Worm (Caenorhabditis elegans) whole organism, late embryonic: ENCODE data around the gene nemp-1.

Experiments
- ama-1 ChIP-seq: fragments of 150-350 bp; optimal IDR thresholded peaks from 2 replicates; lab custom pipeline; 2014
- ceh-19 ChIP-seq: fragments of 200-800 bp; sonication (Bioruptor generic); optimal IDR thresholded peaks from 2 replicates; lab custom pipeline; 2018; ENCODE audit warnings: mild to moderate bottlenecking, missing genetic modification characterization, missing compliant biosample characterization
- ceh-24 ChIP-seq: sonication (generic microtip); optimal IDR thresholded peaks from 2 replicates; lab custom pipeline; 2016; ENCODE audit warnings: mild to moderate bottlenecking, missing genetic modification characterization, missing compliant biosample characterization
- ceh-30 ChIP-seq: fragments of 150-350 bp; optimal IDR thresholded peaks from 2 replicates; lab custom pipeline; 2014; ENCODE audit warnings: missing biosample characterization, missing genetic modification characterization
- ceh-34 ChIP-seq: sonication (generic microtip); optimal IDR thresholded peaks from 2 replicates; lab custom pipeline; 2016; ENCODE audit warnings: mild to moderate bottlenecking, missing genetic modification characterization, missing compliant biosample characterization
- ceh-6 ChIP-seq: fragments of 200-800 bp; sonication (Bioruptor generic); optimal IDR thresholded peaks from 2 replicates; lab custom pipeline; 2018; ENCODE audit warnings: mild to moderate bottlenecking, missing genetic modification characterization, missing compliant biosample characterization
- ceh-9 ChIP-seq: sonication (generic microtip); optimal IDR thresholded peaks from 2 replicates; lab custom pipeline; 2016; ENCODE audit warnings: mild to moderate bottlenecking, missing genetic modification characterization, inconsistent platforms, missing compliant biosample characterization
- che-1 ChIP-seq: sonication (generic microtip); optimal IDR thresholded peaks from 2 replicates; lab custom pipeline; 2016; ENCODE audit warnings: mild to moderate bottlenecking, missing genetic modification characterization, missing compliant biosample characterization
- elt-2 ChIP-seq: sonication (generic microtip); optimal IDR thresholded peaks from 2 replicates; lab custom pipeline; 2016; ENCODE audit warnings: missing genetic modification reagents, missing genetic modification characterization, missing compliant biosample characterization
- eyg-1 ChIP-seq: sonication (generic microtip); optimal IDR thresholded peaks from 2 replicates; lab custom pipeline; 2016; ENCODE audit warnings: missing genotype, missing genetic modification characterization, missing compliant biosample characterization
- fax-1 ChIP-seq: sonication (generic microtip); optimal IDR thresholded peaks from 2 replicates; lab custom pipeline; 2016; ENCODE audit warnings: missing genotype, missing genetic modification characterization, missing compliant biosample characterization
- fkh-10 ChIP-seq: fragments of 150-350 bp; optimal IDR thresholded peaks from 2 replicates; lab custom pipeline; 2014; ENCODE audit warnings: missing biosample characterization, missing genetic modification reagents, missing genetic modification characterization
- fkh-6 ChIP-seq: sonication (generic microtip); optimal IDR thresholded peaks from 2 replicates; lab custom pipeline; 2016; ENCODE audit warnings: missing genetic modification characterization, missing compliant biosample characterization
- gmeb-2 ChIP-seq: sonication (generic microtip); optimal IDR thresholded peaks from 2 replicates; lab custom pipeline; 2016; ENCODE audit warnings: missing genetic modification characterization, inconsistent platforms, missing compliant biosample characterization
- hlh-13 ChIP-seq: fragments of 200-800 bp; sonication (Bioruptor generic); optimal IDR thresholded peaks from 2 replicates; lab custom pipeline; 2018; ENCODE audit warnings: mild to moderate bottlenecking, missing genetic modification characterization, missing compliant biosample characterization
- hlh-15 ChIP-seq: sonication (generic microtip); optimal IDR thresholded peaks from 2 replicates; lab custom pipeline; 2016; ENCODE audit warnings: missing genetic modification characterization, missing compliant biosample characterization
- hlh-30 ChIP-seq: sonication (generic microtip); optimal IDR thresholded peaks from 2 replicates; lab custom pipeline; 2017; ENCODE audit warnings: antibody characterized with exemption, missing genetic modification characterization, missing compliant biosample characterization; ENCODE audit not compliant: insufficient read depth
- hlh-6 ChIP-seq: sonication (generic microtip); optimal IDR thresholded peaks from 2 replicates; lab custom pipeline; 2016; ENCODE audit warnings: missing genotype, missing genetic modification characterization, missing compliant biosample characterization
- hlh-8 ChIP-seq: sonication (generic microtip); optimal IDR thresholded peaks from 2 replicates; lab custom pipeline; 2016; ENCODE audit warnings: missing genotype, missing genetic modification characterization, missing compliant biosample characterization
- lin-11 ChIP-seq: fragments of 200-800 bp; sonication (Bioruptor generic); optimal IDR thresholded peaks from 2 replicates; lab custom pipeline; 2018; ENCODE audit warnings: mild to moderate bottlenecking, missing genetic modification characterization, missing compliant biosample characterization
- mec-3 ChIP-seq: sonication (generic microtip); optimal IDR thresholded peaks from 2 replicates; lab custom pipeline; 2016; ENCODE audit warnings: borderline replicate concordance, missing genetic modification characterization, missing compliant biosample characterization
- nfya-1 ChIP-seq: sonication (generic microtip); optimal IDR thresholded peaks from 2 replicates; lab custom pipeline; 2017; ENCODE audit warnings: missing genetic modification characterization, mild to moderate bottlenecking, missing compliant biosample characterization, antibody characterized with exemption, moderate library complexity
- nhr-11 ChIP-seq: fragments of 150-350 bp; optimal IDR thresholded peaks from 2 replicates; lab custom pipeline; 2014; ENCODE audit warnings: missing biosample characterization, missing genetic modification characterization
- nhr-232 ChIP-seq: sonication (generic microtip); optimal IDR thresholded peaks from 2 replicates; lab custom pipeline; 2016; ENCODE audit warnings: missing genetic modification characterization, missing compliant biosample characterization
- npax-4 ChIP-seq: sonication (generic microtip); optimal IDR thresholded peaks from 2 replicates; lab custom pipeline; 2016; ENCODE audit warnings: missing genetic modification characterization, missing compliant biosample characterization
- odd-2 ChIP-seq: sonication (generic microtip); optimal IDR thresholded peaks from 2 replicates; lab custom pipeline; 2017; ENCODE audit warnings: antibody characterized with exemption, mild to moderate bottlenecking, missing genetic modification characterization, missing compliant biosample characterization
- pat-9 ChIP-seq: fragments of 200-800 bp; sonication (Bioruptor generic); optimal IDR thresholded peaks from 2 replicates; lab custom pipeline; 2018; ENCODE audit warnings: mild to moderate bottlenecking, missing genetic modification characterization, moderate library complexity, missing compliant biosample characterization
- pha-2 ChIP-seq: sonication (generic microtip); optimal IDR thresholded peaks from 2 replicates; lab custom pipeline; 2017; ENCODE audit warnings: mild to moderate bottlenecking, missing genetic modification characterization, missing compliant biosample characterization
- sdc-2 ChIP-seq: sonication (generic microtip); optimal IDR thresholded peaks from 2 replicates; lab custom pipeline; 2016; ENCODE audit warnings: missing genotype, missing genetic modification characterization, missing compliant biosample characterization
- sox-2 ChIP-seq: fragments of 200-800 bp; sonication (Bioruptor generic); IDR thresholded peaks from 2 replicates; pipeline ENCODE4 v1.3.6; 2022; ENCODE audit warnings: missing genetic modification reagents, missing genetic modification characterization, missing compliant biosample characterization
- syd-9 ChIP-seq: sonication (generic microtip); optimal IDR thresholded peaks from 2 replicates; lab custom pipeline; 2016; ENCODE audit warnings: mild to moderate bottlenecking, missing genetic modification characterization, moderate library complexity, missing compliant biosample characterization
- tbx-2 ChIP-seq: sonication (generic microtip); optimal IDR thresholded peaks from 2 replicates; lab custom pipeline; 2016; ENCODE audit warnings: missing genetic modification characterization, missing compliant biosample characterization
- ttx-3 ChIP-seq: sonication (generic microtip); optimal IDR thresholded peaks from 2 replicates; lab custom pipeline; 2016; ENCODE audit warnings: missing genetic modification reagents, missing genetic modification characterization, missing compliant biosample characterization
- unc-3 ChIP-seq, 2 experiments: fragments of 200-800 bp in 1 of 2; sonication (Bioruptor generic) in 1 of 2; sonication (generic microtip) in 1 of 2; conservative IDR thresholded peaks in 1 of 2; optimal IDR thresholded peaks in 1 of 2; 2 replicates each; pipeline versions ENCODE4 v1.3.6 to Lab custom; 2016 to 2022; ENCODE audit warnings: missing compliant biosample characterization in 2 of 2, missing genetic modification characterization in 2 of 2, missing genetic modification reagents in 1 of 2
- unc-42 ChIP-seq: sonication (generic microtip); optimal IDR thresholded peaks from 2 replicates; lab custom pipeline; 2016; ENCODE audit warnings: missing genotype, missing genetic modification characterization, missing compliant biosample characterization
- unc-55 ChIP-seq: sonication (generic microtip); optimal IDR thresholded peaks from 2 replicates; lab custom pipeline; 2017; ENCODE audit warnings: missing biosample characterization, missing genetic modification reagents, missing genetic modification characterization

nemp-1 gene

DNA sequence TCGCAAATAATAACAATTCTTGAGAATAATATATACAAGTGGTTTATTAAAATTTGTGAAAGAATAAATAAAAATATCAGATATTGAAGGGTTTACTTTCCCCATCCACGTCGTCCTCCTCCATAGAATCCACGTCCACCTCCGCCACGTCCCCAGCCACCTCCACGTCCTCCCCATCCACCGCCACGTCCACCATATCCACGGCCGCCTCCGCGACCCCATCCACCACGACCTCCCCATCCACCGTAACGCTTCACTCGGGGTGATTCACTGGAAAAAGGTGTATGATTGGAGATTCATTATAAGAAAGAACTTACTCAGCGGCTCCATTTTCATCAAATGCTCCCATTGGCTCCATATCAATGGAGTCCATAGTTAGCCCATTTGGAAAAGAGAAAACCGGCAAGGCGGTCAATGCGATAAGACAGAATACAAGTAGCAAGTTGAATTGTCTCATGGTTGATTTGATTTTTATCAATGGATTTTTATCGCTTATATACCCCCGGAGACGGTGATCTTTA, 14.0 kb downstream of the nemp-1 start, which contains the start of gene nlp-32:
Gene nlp-32 (minus strand): TSS at position 471 of the 521 bp plus-strand sequence.
- TF ChIP-seq gmeb-2 (tag; lab: Kevin White, UChicago) (no peak), ceh-24 (tag; lab: Kevin White, UChicago) (no peak), ceh-19 (GFP tag; lab: Kevin White, UChicago) (no peak), elt-2 (tag; lab: Kevin White, UChicago) (no peak), ceh-6 (GFP tag; lab: Kevin White, UChicago) (no peak), ceh-30 (tag; lab: Kevin White, UChicago) (no peak), hlh-15 (tag; lab: Kevin White, UChicago) (no peak), lin-11 (tag; lab: Kevin White, UChicago) (no peak), hlh-30 (tag; lab: Kevin White, UChicago) (no peak), nfya-1 (no peak), ceh-9 (tag; lab: Kevin White, UChicago) (no peak), unc-55 (GFP tag; lab: Kevin White, UChicago) (no peak), sdc-2 (tag; lab: Kevin White, UChicago) (no peak), odd-2 (no peak), eyg-1 (tag; lab: Kevin White, UChicago) (no peak), pat-9 (tag; lab: Kevin White, UChicago) (no peak), mec-3 (tag; lab: Kevin White, UChicago) (no peak), nhr-232 (tag; lab: Kevin White, UChicago) (no peak), nhr-11 (tag; lab: Kevin White, UChicago) (no peak)
- TF ChIP-seq, all 69 proteins: peak for 0

DNA sequence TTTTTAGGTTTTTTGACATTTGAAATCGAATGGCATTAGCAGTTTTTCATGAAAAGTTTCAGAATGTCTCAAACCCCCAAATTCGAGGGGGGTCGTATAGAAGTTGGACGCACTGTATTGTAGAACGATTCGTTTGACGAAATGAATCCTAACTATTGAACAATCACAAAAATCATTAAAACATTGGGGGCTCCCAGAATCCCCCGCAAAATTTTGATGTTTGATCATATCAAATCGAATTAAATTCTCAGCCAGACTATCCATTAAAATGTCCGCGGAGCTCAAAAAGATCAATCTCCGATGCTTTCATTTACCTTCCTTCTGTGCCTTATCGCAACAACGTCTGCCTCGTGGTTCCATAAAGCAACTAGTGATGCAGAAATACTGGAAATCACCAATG, 16.3 kb downstream of the nemp-1 start, which contains the start of gene F30H5.5:
Gene F30H5.5 (plus strand): TSS at position 301 of the 400 bp plus-strand sequence.
- TF ChIP-seq sox-2 (GFP tag; lab: Robert Waterston, UW) = no peak
- no peak for TF ChIP-seq hlh-30 (tag; lab: Kevin White, UChicago)
- TF ChIP-seq unc-42 = no peak
- no peak for TF ChIP-seq unc-3 (GFP tag; conservative IDR thresholded peaks at IDR 0.05; lab: Robert Waterston, UW)
- TF ChIP-seq unc-3 (tag; optimal IDR thresholded peaks at IDR 0.05; lab: Kevin White, UChicago) = no peak
- TF ChIP-seq tbx-2 (tag; lab: Kevin White, UChicago) = no peak
- TF ChIP-seq ceh-34 (tag; lab: Kevin White, UChicago) = no peak
- no peak for TF ChIP-seq fkh-6 (tag; lab: Kevin White, UChicago)
- TF ChIP-seq hlh-13 = no peak
- TF ChIP-seq hlh-8 (tag; lab: Kevin White, UChicago) = no peak
- TF ChIP-seq unc-55 (GFP tag; lab: Kevin White, UChicago) = no peak
- no peak for TF ChIP-seq hlh-6 (tag; lab: Kevin White, UChicago)
- TF ChIP-seq npax-4 (tag; lab: Kevin White, UChicago) = no peak
- TF ChIP-seq syd-9 (tag; lab: Kevin White, UChicago) = no peak
- no peak for TF ChIP-seq fax-1 (tag; lab: Kevin White, UChicago)
- no peak for TF ChIP-seq ttx-3 (tag; lab: Kevin White, UChicago)
- no peak for TF ChIP-seq fkh-10 (GFP tag; lab: Kevin White, UChicago)
- no peak for TF ChIP-seq pha-2
- TF ChIP-seq ceh-6 (GFP tag; lab: Kevin White, UChicago) = no peak
- no peak for TF ChIP-seq ama-1 (lab: Kevin White, UChicago)

DNA sequence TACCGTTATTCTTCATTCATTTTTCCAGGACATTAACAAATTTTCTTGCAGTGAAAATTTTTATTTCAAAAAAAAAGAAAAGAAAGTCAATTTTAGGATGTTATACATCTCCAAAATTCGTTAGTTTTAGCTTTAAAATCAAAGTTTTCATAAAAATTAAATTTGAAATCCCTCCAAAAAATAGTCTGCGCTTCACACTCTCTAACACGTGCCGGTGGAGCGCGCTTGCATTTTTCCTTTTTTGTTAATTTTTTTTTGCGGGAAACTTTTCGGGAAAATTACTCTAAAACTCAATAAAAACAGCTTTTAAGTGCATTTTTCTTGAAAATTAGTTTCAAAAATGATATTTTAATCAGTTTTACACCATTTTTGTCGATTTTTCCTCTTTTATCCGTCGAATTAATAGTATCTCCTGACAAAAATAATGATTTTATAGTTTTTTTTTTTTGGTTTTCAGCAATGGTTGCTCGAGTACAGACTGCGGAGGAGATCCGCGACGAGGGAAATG, 19.0 kb downstream of the nemp-1 start, which contains the start of gene unc-45:
Gene unc-45 (plus strand): TSS at position 458 of the 508 bp plus-strand sequence.
- peak; percentile 23 for TF ChIP-seq unc-42
- no peak for TF ChIP-seq che-1
- TF ChIP-seq, all 69 proteins: peak for 1
